Fruit fly (Drosophila melanogaster) whole organism, embryonic: ENCODE measurements around the gene CG13995.

ENCODE experiments used
- Ada2b ChIP-seq: fragments of 200-800 bp; sonication (Bioruptor generic); IDR thresholded peaks from 2 replicates; pipeline ENCODE4 v1.3.6; 2022; ENCODE audit warnings: missing biosample characterization, missing genetic modification characterization
- Atf3 ChIP-seq: fragments of 200-800 bp; sonication (Bioruptor generic); optimal IDR thresholded peaks from 3 replicates; lab custom pipeline; 2016; ENCODE audit warnings: missing biosample characterization, missing genetic modification characterization
- CG14014 ChIP-seq: fragments of 200-800 bp; sonication (Bioruptor generic); IDR thresholded peaks from 2 replicates; pipeline ENCODE4 v1.3.6; 2022; ENCODE audit warnings: missing biosample characterization, missing genetic modification characterization
- CG14050 ChIP-seq: fragments of 200-800 bp; sonication (Bioruptor generic); IDR thresholded peaks from 3 replicates; pipeline ENCODE4 v1.3.6; 2022; ENCODE audit warnings: missing biosample characterization, missing genetic modification characterization
- CG15269 ChIP-seq: fragments of 200-800 bp; sonication (Bioruptor generic); optimal IDR thresholded peaks from 2 replicates; lab custom pipeline; 2018; ENCODE audit warnings: missing biosample characterization, mild to moderate bottlenecking, missing genetic modification characterization, moderate library complexity
- CG1529 ChIP-seq: fragments of 200-800 bp; sonication (Bioruptor generic); optimal IDR thresholded peaks from 3 replicates; lab custom pipeline; 2018; ENCODE audit warnings: missing biosample characterization, missing genetic modification characterization
- CG17385 ChIP-seq: fragments of 200-800 bp; sonication (Bioruptor generic); optimal IDR thresholded peaks from 3 replicates; lab custom pipeline; 2018; ENCODE audit warnings: missing biosample characterization, mild to moderate bottlenecking, missing genetic modification characterization
- CG18476 ChIP-seq: fragments of 200-800 bp; sonication (Bioruptor generic); optimal IDR thresholded peaks from 2 replicates; lab custom pipeline; 2016; ENCODE audit warnings: missing biosample characterization, mild to moderate bottlenecking, missing genetic modification characterization
- CG2116 ChIP-seq: fragments of 200-800 bp; sonication (Bioruptor generic); optimal IDR thresholded peaks from 3 replicates; lab custom pipeline; 2018; ENCODE audit warnings: missing biosample characterization, mild to moderate bottlenecking, missing genetic modification characterization
- CG4424 ChIP-seq: fragments of 200-800 bp; sonication (Bioruptor generic); optimal IDR thresholded peaks from 3 replicates; lab custom pipeline; 2016; ENCODE audit warnings: missing biosample characterization, missing genetic modification characterization
- CG4730 ChIP-seq: fragments of 200-800 bp; sonication (Bioruptor generic); IDR thresholded peaks from 2 replicates; pipeline ENCODE4 v1.3.6; 2022; ENCODE audit warnings: missing biosample characterization, missing genetic modification characterization
- CG6654 ChIP-seq: fragments of 200-800 bp; sonication (Bioruptor generic); optimal IDR thresholded peaks from 2 replicates; lab custom pipeline; 2017; ENCODE audit warnings: missing biosample characterization, mild to moderate bottlenecking, missing genetic modification characterization
- CG7928 ChIP-seq: fragments of 200-800 bp; sonication (Bioruptor generic); optimal IDR thresholded peaks from 2 replicates; lab custom pipeline; 2017; ENCODE audit warnings: missing biosample characterization, mild to moderate bottlenecking, missing genetic modification characterization
- CG7963 ChIP-seq: fragments of 200-800 bp; sonication (Bioruptor generic); IDR thresholded peaks from 3 replicates; pipeline ENCODE4 v1.3.6; 2022; ENCODE audit warnings: missing biosample characterization, missing genetic modification characterization; ENCODE audit not compliant: partially characterized antibody
- CG8478 ChIP-seq: fragments of >200 bp; optimal IDR thresholded peaks from 2 replicates; lab custom pipeline; 2018
- CHES-1-like ChIP-seq: fragments of 200-800 bp; sonication (Bioruptor generic); optimal IDR thresholded peaks from 2 replicates; lab custom pipeline; 2016; ENCODE audit warnings: missing biosample characterization, missing genetic modification characterization
- D19A ChIP-seq: fragments of 200-800 bp; optimal IDR thresholded peaks from 3 replicates; lab custom pipeline; 2019; ENCODE audit warnings: missing biosample characterization, mild to moderate bottlenecking, missing genetic modification characterization, moderate library complexity
- H15 ChIP-seq: fragments of 200-800 bp; sonication (Bioruptor generic); IDR thresholded peaks from 3 replicates; pipeline ENCODE4 v1.3.6; 2022; ENCODE audit warnings: missing biosample characterization, missing genetic modification characterization
- Hr3 ChIP-seq: fragments of 200-800 bp; sonication (Bioruptor generic); optimal IDR thresholded peaks from 3 replicates; lab custom pipeline; 2016; ENCODE audit warnings: missing biosample characterization, missing genetic modification characterization
- Oli ChIP-seq: fragments of 200-800 bp; sonication (Bioruptor generic); optimal IDR thresholded peaks from 2 replicates; lab custom pipeline; 2018; ENCODE audit warnings: missing biosample characterization, mild to moderate bottlenecking, missing genetic modification characterization, moderate library complexity
- Pdp1 ChIP-seq, 2 experiments: fragments of 200-800 bp; sonication (Bioruptor generic); optimal IDR thresholded peaks; 3 replicates each; lab custom pipeline; 2016; ENCODE audit warnings: missing biosample characterization in 2 of 2, missing genetic modification characterization in 2 of 2, mild to moderate bottlenecking in 1 of 2, moderate library complexity in 1 of 2
- Poxn ChIP-seq: fragments of 200-800 bp; sonication (Bioruptor generic); IDR thresholded peaks from 2 replicates; pipeline ENCODE4 v1.3.6; 2022; ENCODE audit warnings: missing biosample characterization, missing genetic modification characterization
- Rx ChIP-seq: fragments of 200-800 bp; sonication (Bioruptor generic); IDR thresholded peaks from 2 replicates; pipeline ENCODE4 v1.3.6; 2022; ENCODE audit warnings: missing biosample characterization, missing genetic modification characterization
- Sry-δ ChIP-seq: fragments of 200-800 bp; sonication (Bioruptor generic); optimal IDR thresholded peaks from 2 replicates; lab custom pipeline; 2016; ENCODE audit warnings: missing biosample characterization, missing genetic modification characterization
- abd-A ChIP-seq: fragments of 200-800 bp; sonication (Bioruptor generic); optimal IDR thresholded peaks from 3 replicates; lab custom pipeline; 2019; ENCODE audit warnings: missing biosample characterization, mild to moderate bottlenecking, missing genetic modification characterization, moderate library complexity
- az2 ChIP-seq: fragments of 200-800 bp; sonication (Bioruptor generic); optimal IDR thresholded peaks from 3 replicates; lab custom pipeline; 2016; ENCODE audit warnings: missing biosample characterization, missing genetic modification characterization
- bbx ChIP-seq: fragments of 200-800 bp; sonication (Bioruptor generic); IDR thresholded peaks from 2 replicates; pipeline ENCODE4 v1.3.6; 2022; ENCODE audit warnings: missing biosample characterization, missing genetic modification characterization; ENCODE audit not compliant: partially characterized antibody
- bsh ChIP-seq, 2 experiments: fragments of 200-800 bp; sonication (Bioruptor generic); optimal IDR thresholded peaks; 2 replicates each; lab custom pipeline; 2017 to 2018; ENCODE audit warnings: mild to moderate bottlenecking in 2 of 2, missing biosample characterization in 2 of 2, missing genetic modification characterization in 2 of 2, moderate library complexity in 1 of 2
- dm ChIP-seq: fragments of 200-800 bp; sonication (Bioruptor generic); optimal IDR thresholded peaks from 3 replicates; lab custom pipeline; 2016; ENCODE audit warnings: missing biosample characterization, missing genetic modification characterization
- ewg ChIP-seq: fragments of 200-800 bp; sonication (Bioruptor generic); optimal IDR thresholded peaks from 3 replicates; lab custom pipeline; 2017; ENCODE audit warnings: mild to moderate bottlenecking, missing biosample characterization, missing genetic modification reagents, missing genetic modification characterization
- gem ChIP-seq: fragments of 200-800 bp; sonication (Bioruptor generic); optimal IDR thresholded peaks from 2 replicates; lab custom pipeline; 2019; ENCODE audit warnings: missing biosample characterization, mild to moderate bottlenecking, missing genetic modification characterization, moderate library complexity
- grau ChIP-seq: fragments of 200-800 bp; optimal IDR thresholded peaks from 3 replicates; lab custom pipeline; 2019; ENCODE audit warnings: missing biosample characterization, mild to moderate bottlenecking, missing genetic modification characterization, moderate library complexity
- hb ChIP-seq: fragments of 200-800 bp; sonication (Bioruptor generic); IDR thresholded peaks from 3 replicates; pipeline ENCODE4 v1.3.6; 2022; ENCODE audit warnings: missing biosample characterization, missing genetic modification characterization; ENCODE audit not compliant: partially characterized antibody
- insv ChIP-seq, 2 experiments: fragments of 200-800 bp; sonication (Bioruptor generic); optimal IDR thresholded peaks; 3 replicates each; lab custom pipeline; 2016 to 2018; ENCODE audit warnings: missing biosample characterization in 2 of 2, missing genetic modification characterization in 2 of 2
- kah ChIP-seq: fragments of 200-800 bp; sonication (Bioruptor generic); optimal IDR thresholded peaks from 2 replicates; lab custom pipeline; 2018; ENCODE audit warnings: missing biosample characterization, mild to moderate bottlenecking, missing genetic modification characterization
- ken ChIP-seq: fragments of 200-800 bp; sonication (Bioruptor generic); IDR thresholded peaks from 3 replicates; pipeline ENCODE4 v1.3.6; 2022; ENCODE audit warnings: missing biosample characterization, missing genetic modification characterization
- kni ChIP-seq: fragments of 200-800 bp; sonication (Bioruptor generic); optimal IDR thresholded peaks from 3 replicates; lab custom pipeline; 2017; ENCODE audit warnings: mild to moderate bottlenecking, missing biosample characterization, missing genetic modification reagents, missing genetic modification characterization
- lab ChIP-seq: fragments of 200-800 bp; sonication (Bioruptor generic); optimal IDR thresholded peaks from 3 replicates; lab custom pipeline; 2017; ENCODE audit warnings: missing biosample characterization, missing genetic modification characterization, mild to moderate bottlenecking, moderate library complexity, missing genetic modification reagents
- lola ChIP-seq, 3 experiments: fragments of >200 bp in 2 of 3; fragments of 200-800 bp in 1 of 3; sonication (Bioruptor generic) in 1 of 3; optimal IDR thresholded peaks; 2 replicates each; lab custom pipeline; 2017 to 2019; ENCODE audit warnings: missing biosample characterization in 3 of 3, missing genetic modification characterization in 3 of 3, mild to moderate bottlenecking in 1 of 3, moderate library complexity in 1 of 3
- nau ChIP-seq: fragments of 200-800 bp; sonication (Bioruptor generic); optimal IDR thresholded peaks from 3 replicates; lab custom pipeline; 2017; ENCODE audit warnings: missing biosample characterization, mild to moderate bottlenecking, missing genetic modification characterization, missing genetic modification reagents
- oc ChIP-seq: fragments of 200-800 bp; sonication (Bioruptor generic); optimal IDR thresholded peaks from 2 replicates; lab custom pipeline; 2018; ENCODE audit warnings: missing biosample characterization, mild to moderate bottlenecking, missing genetic modification characterization, moderate library complexity
- p53 ChIP-seq: fragments of 200-800 bp; sonication (Bioruptor generic); optimal IDR thresholded peaks from 2 replicates; lab custom pipeline; 2016; ENCODE audit warnings: missing biosample characterization, missing genetic modification characterization
- prd ChIP-seq, 3 experiments: fragments of >200 bp in 2 of 3; fragments of 200-800 bp in 1 of 3; sonication (Bioruptor generic) in 1 of 3; optimal IDR thresholded peaks in 2 of 3; IDR thresholded peaks in 1 of 3; 2 replicates in 2 of 3; 3 replicates in 1 of 3; pipeline versions ENCODE4 v1.3.6 to Lab custom; 2017 to 2022; ENCODE audit warnings: missing biosample characterization in 1 of 3, missing genetic modification characterization in 1 of 3
- pzg ChIP-seq: fragments of 200-800 bp; sonication (Bioruptor generic); optimal IDR thresholded peaks from 3 replicates; lab custom pipeline; 2018; ENCODE audit warnings: missing biosample characterization, mild to moderate bottlenecking, missing genetic modification characterization, moderate library complexity
- sc ChIP-seq, 3 experiments: fragments of >200 bp in 2 of 3; fragments of 200-800 bp in 1 of 3; sonication (Bioruptor generic) in 1 of 3; optimal IDR thresholded peaks; 2 replicates in 2 of 3; 3 replicates in 1 of 3; lab custom pipeline; 2017; ENCODE audit warnings: mild to moderate bottlenecking in 1 of 3, missing biosample characterization in 1 of 3, missing genetic modification characterization in 1 of 3, missing genetic modification reagents in 1 of 3
- shn ChIP-seq: fragments of 200-800 bp; sonication (Bioruptor generic); optimal IDR thresholded peaks from 3 replicates; lab custom pipeline; 2016; ENCODE audit warnings: missing biosample characterization, missing genetic modification characterization
- tin ChIP-seq: fragments of 200-800 bp; sonication (Bioruptor generic); optimal IDR thresholded peaks from 3 replicates; lab custom pipeline; 2016; ENCODE audit warnings: missing biosample characterization, missing genetic modification characterization
- wdn ChIP-seq: fragments of 200-800 bp; sonication (Bioruptor generic); IDR thresholded peaks from 2 replicates; pipeline ENCODE4 v1.3.6; 2022; ENCODE audit warnings: missing biosample characterization, missing genetic modification characterization

CG13995 gene

dm6 chr2L:6019352-6020131, 34.6 kb upstream of the CG13995 start, which contains the start of gene H2.0 (continued):
- TF ChIP-seq wdn (GFP tag; lab: Robert Waterston, UW) (no peak), nau (GFP tag; lab: Kevin White, UChicago) (no peak), CG14014 (GFP tag; lab: Robert Waterston, UW) (no peak), CG18476 (GFP tag; lab: Kevin White, UChicago) (no peak), kni (peak; percentile 74), Poxn (GFP tag; lab: Robert Waterston, UW) (no peak), CG15269 (no peak), tin (GFP tag; lab: Kevin White, UChicago) (peak; percentile 10), dm (GFP tag; lab: Kevin White, UChicago) (peak; percentile 5), CG4730 (GFP tag; lab: Robert Waterston, UW) (no peak), ewg (peak; percentile 14), CG7928 (GFP tag; lab: Kevin White, UChicago) (no peak), CG7963 (GFP tag; lab: Robert Waterston, UW) (no peak), pzg (GFP tag; lab: Kevin White, UChicago) (no peak), Ada2b (GFP tag; lab: Robert Waterston, UW) (no peak), CG17385 (GFP tag; lab: Kevin White, UChicago) (peak; percentile 8), Hr3 (GFP tag; lab: Kevin White, UChicago) (peak; percentile 8), CG4424 (GFP tag; lab: Kevin White, UChicago) (peak; percentile 46), CG1529 (GFP tag; lab: Kevin White, UChicago) (peak; percentile 38), Atf3 (GFP tag; lab: Kevin White, UChicago) (no peak), bbx (GFP tag; lab: Robert Waterston, UW) (no peak), CG8478 (peak; percentile 62), hb (no peak), Oli (tag; lab: Kevin White, UChicago) (peak; percentile 46), shn (GFP tag; lab: Kevin White, UChicago) (peak; percentile 11), az2 (GFP tag; lab: Kevin White, UChicago) (peak; percentile 27), bsh (GFP tag; optimal IDR thresholded peaks at IDR 0.05; lab: Kevin White, UChicago) (peak; percentile 46 to 47), H15 (GFP tag; lab: Robert Waterston, UW) (no peak), sc (optimal IDR thresholded peaks at IDR 0.05; lab: Kevin White, UChicago) (no peak), sc (GFP tag; optimal IDR thresholded peaks at IDR 0.05; lab: Kevin White, UChicago) (peak; percentile 37), lola (GFP tag; optimal IDR thresholded peaks at IDR 0.05; lab: Kevin White, UChicago) (peak in 1 of 3 experiments; percentile 65), CG6654 (no peak), kah (GFP tag; lab: Kevin White, UChicago) (peak; percentile 5), Sry-δ (GFP tag; lab: Kevin White, UChicago) (no peak), abd-A (peak; percentile 52), CHES-1-like (GFP tag; lab: Kevin White, UChicago) (no peak), CG14050 (GFP tag; lab: Robert Waterston, UW) (no peak), p53 (GFP tag; lab: Kevin White, UChicago) (no peak), Pdp1 (GFP tag; optimal IDR thresholded peaks at IDR 0.05; lab: Kevin White, UChicago) (no peak), prd (optimal IDR thresholded peaks at IDR 0.05; lab: Kevin White, UChicago) (no peak), prd (GFP tag; IDR thresholded peaks at IDR 0.05; lab: Robert Waterston, UW) (peak; percentile 50; the same call in 2 of the 3 replicates), Rx (GFP tag; lab: Robert Waterston, UW) (no peak), gem (peak; percentile 68), ken (no peak), D19A (tag; lab: Kevin White, UChicago) (peak; percentile 35), oc (tag; lab: Kevin White, UChicago) (peak; percentile 6), lab (GFP tag; lab: Kevin White, UChicago) (peak; percentile 27), grau (tag; lab: Kevin White, UChicago) (peak; percentile 56), insv (GFP tag; optimal IDR thresholded peaks at IDR 0.05; lab: Kevin White, UChicago) (no peak), CG2116 (no peak)
